Worm (Caenorhabditis elegans): Measurements from ENCODE around the gene nhr-131.

- TF ChIP-seq F13H6.1 (tag; optimal IDR thresholded peaks at IDR 0.05) = no peak
- TF ChIP-seq ceh-9 (tag; optimal IDR thresholded peaks at IDR 0.05) = no peak
- no peak for TF ChIP-seq hlh-30 (tag; optimal IDR thresholded peaks at IDR 0.05; ENCODE audit: insufficient read depth)
- no peak for TF ChIP-seq ceh-31 (tag; optimal IDR thresholded peaks at IDR 0.05)
- TF ChIP-seq pha-4 (tag; optimal IDR thresholded peaks at IDR 0.05) = no peak
- no peak for TF ChIP-seq unc-55 (GFP tag; optimal IDR thresholded peaks at IDR 0.05)
- no peak for TF ChIP-seq ceh-14 (tag; optimal IDR thresholded peaks at IDR 0.05)
- TF ChIP-seq madf-2 (tag; optimal IDR thresholded peaks at IDR 0.05) = no peak
- no peak for TF ChIP-seq pax-1 (tag; optimal IDR thresholded peaks at IDR 0.05)
Measured at ce11 chrV:519445-519844, 25.3 kb downstream of the nhr-131 start, which contains the start of gene nhr-210.
